Worm (Caenorhabditis elegans) whole organism, L4/young adult: Measurements from ENCODE around the gene F15H10.7.

Experiments
- W03F9.2 ChIP-seq: fragments of 150-350 bp; optimal IDR thresholded peaks from 2 replicates; lab custom pipeline; 2014; ENCODE audit warnings: missing biosample characterization, missing genetic modification characterization
- dao-5 ChIP-seq: sonication (generic microtip); optimal IDR thresholded peaks from 2 replicates; lab custom pipeline; 2016; ENCODE audit warnings: missing genotype, missing genetic modification characterization, moderate library complexity, missing compliant biosample characterization
- him-1 ChIP-seq: sonication (generic microtip); optimal IDR thresholded peaks from 2 replicates; lab custom pipeline; 2016; ENCODE audit warnings: missing genotype, missing genetic modification reagents, missing genetic modification characterization, missing compliant biosample characterization

ce11 chrV:10360186-10360585 lies 46.0 kb downstream of the F15H10.7 start:
- TF ChIP-seq him-1 (tag; lab: Kevin White, UChicago): no peak
- no peak for TF ChIP-seq dao-5
- TF ChIP-seq W03F9.2 (tag; lab: Kevin White, UChicago): no peak
